Fruit fly (Drosophila melanogaster) whole organism, embryonic: ENCODE data around the gene CG13097.

Source experiments
- B-H1 ChIP-seq: fragments of 200-800 bp; sonication (Bioruptor generic); IDR thresholded peaks from 3 replicates; pipeline ENCODE4 v1.3.6; 2022; ENCODE audit warnings: missing biosample characterization, missing genetic modification characterization
- C15 ChIP-seq: fragments of 200-800 bp; sonication (Bioruptor generic); IDR thresholded peaks from 3 replicates; pipeline ENCODE4 v1.3.6; 2022; ENCODE audit warnings: missing biosample characterization, missing genetic modification characterization
- CG1024 ChIP-seq: fragments of 200-800 bp; sonication (Bioruptor generic); IDR thresholded peaks from 2 replicates; pipeline ENCODE4 v1.3.6; 2022; ENCODE audit warnings: missing biosample characterization, missing genetic modification characterization
- CG10366 ChIP-seq: fragments of 200-800 bp; sonication (Bioruptor generic); IDR thresholded peaks from 2 replicates; pipeline ENCODE4 v1.3.6; 2022; ENCODE audit warnings: missing biosample characterization, missing genetic modification characterization
- CG10462 ChIP-seq: fragments of 200-800 bp; sonication (Bioruptor generic); optimal IDR thresholded peaks from 2 replicates; lab custom pipeline; 2016; ENCODE audit warnings: missing biosample characterization, missing genetic modification characterization
- CG10543 ChIP-seq: fragments of 200-800 bp; sonication (Bioruptor generic); optimal IDR thresholded peaks from 3 replicates; lab custom pipeline; 2017; ENCODE audit warnings: missing biosample characterization, mild to moderate bottlenecking, missing genetic modification characterization, moderate library complexity
- CG10565 ChIP-seq: fragments of 200-800 bp; sonication (Bioruptor generic); optimal IDR thresholded peaks from 3 replicates; lab custom pipeline; 2016; ENCODE audit warnings: missing biosample characterization, mild to moderate bottlenecking, missing genetic modification characterization
- CG11093 ChIP-seq: fragments of 200-800 bp; sonication (Bioruptor generic); IDR thresholded peaks from 3 replicates; pipeline ENCODE4 v1.3.6; 2022; ENCODE audit warnings: missing biosample characterization, missing genetic modification characterization
- CG11456 ChIP-seq: fragments of 200-800 bp; sonication (Bioruptor generic); IDR thresholded peaks from 3 replicates; pipeline ENCODE4 v1.3.6; 2022; ENCODE audit warnings: missing biosample characterization, missing genetic modification characterization
- CG12391 ChIP-seq: fragments of 200-800 bp; sonication (Bioruptor generic); optimal IDR thresholded peaks from 3 replicates; lab custom pipeline; 2018; ENCODE audit warnings: missing biosample characterization, mild to moderate bottlenecking, missing genetic modification characterization, moderate library complexity
- CG13424 ChIP-seq: fragments of 200-800 bp; sonication (Bioruptor generic); optimal IDR thresholded peaks from 2 replicates; lab custom pipeline; 2019; ENCODE audit warnings: missing biosample characterization, mild to moderate bottlenecking, missing genetic modification characterization, moderate library complexity
- CG13775 ChIP-seq: fragments of 200-800 bp; sonication (Bioruptor generic); optimal IDR thresholded peaks from 3 replicates; lab custom pipeline; 2017; ENCODE audit warnings: missing biosample characterization, mild to moderate bottlenecking, missing genetic modification characterization
- CG15479 ChIP-seq: fragments of 200-800 bp; sonication (Bioruptor generic); optimal IDR thresholded peaks from 3 replicates; lab custom pipeline; 2019; ENCODE audit warnings: missing biosample characterization, mild to moderate bottlenecking, missing genetic modification characterization, moderate library complexity
- CG17612 ChIP-seq: fragments of 200-800 bp; sonication (Bioruptor generic); IDR thresholded peaks from 2 replicates; pipeline ENCODE4 v1.3.6; 2022; ENCODE audit warnings: missing biosample characterization, missing genetic modification characterization
- CG18011 ChIP-seq: fragments of 200-800 bp; sonication (Bioruptor generic); optimal IDR thresholded peaks from 2 replicates; lab custom pipeline; 2017; ENCODE audit warnings: missing biosample characterization, missing genetic modification characterization, mild to moderate bottlenecking, moderate library complexity, missing genotype
- CG2120 ChIP-seq: fragments of 200-800 bp; sonication (Bioruptor generic); optimal IDR thresholded peaks from 3 replicates; lab custom pipeline; 2016; ENCODE audit warnings: missing biosample characterization, missing genetic modification characterization
- CG31441 ChIP-seq: fragments of 200-800 bp; sonication (Bioruptor generic); IDR thresholded peaks from 2 replicates; pipeline ENCODE4 v1.3.6; 2022; ENCODE audit warnings: missing biosample characterization, missing genetic modification characterization
- CG34224 ChIP-seq: fragments of 200-800 bp; sonication (Bioruptor generic); IDR thresholded peaks from 3 replicates; pipeline ENCODE4 v1.3.6; 2022; ENCODE audit warnings: missing biosample characterization, missing genetic modification characterization; ENCODE audit not compliant: partially characterized antibody
- CG4282 ChIP-seq: fragments of 200-800 bp; sonication (Bioruptor generic); optimal IDR thresholded peaks from 2 replicates; lab custom pipeline; 2016; ENCODE audit warnings: missing biosample characterization, missing genetic modification characterization
- CG5180 ChIP-seq: fragments of 200-800 bp; sonication (Bioruptor generic); optimal IDR thresholded peaks from 3 replicates; lab custom pipeline; 2017; ENCODE audit warnings: missing biosample characterization, missing genetic modification characterization, mild to moderate bottlenecking, moderate library complexity, missing genetic modification reagents
- CG5953 ChIP-seq: fragments of 200-800 bp; sonication (Bioruptor generic); IDR thresholded peaks from 2 replicates; pipeline ENCODE4 v1.3.6; 2022; ENCODE audit warnings: missing biosample characterization, missing genetic modification characterization
- CG6791 ChIP-seq: fragments of 200-800 bp; sonication (Bioruptor generic); IDR thresholded peaks from 3 replicates; pipeline ENCODE4 v1.3.6; 2022; ENCODE audit warnings: missing biosample characterization, missing genetic modification characterization; ENCODE audit not compliant: partially characterized antibody
- CG9215 ChIP-seq: fragments of 200-800 bp; sonication (Bioruptor generic); IDR thresholded peaks from 2 replicates; pipeline ENCODE4 v1.3.6; 2022; ENCODE audit warnings: missing biosample characterization, missing genetic modification characterization
- CHES-1-like ChIP-seq: fragments of 200-800 bp; sonication (Bioruptor generic); optimal IDR thresholded peaks from 2 replicates; lab custom pipeline; 2016; ENCODE audit warnings: missing biosample characterization, missing genetic modification characterization
- CoRest ChIP-seq: fragments of 200-800 bp; sonication (Bioruptor generic); optimal IDR thresholded peaks from 3 replicates; lab custom pipeline; 2018; ENCODE audit warnings: missing biosample characterization, mild to moderate bottlenecking, missing genetic modification characterization, moderate library complexity
- Dref ChIP-seq: fragments of 200-800 bp; sonication (Bioruptor generic); IDR thresholded peaks from 2 replicates; pipeline ENCODE4 v1.3.6; 2022; ENCODE audit warnings: missing biosample characterization, missing genetic modification characterization
- Fer3 ChIP-seq: fragments of 200-800 bp; sonication (Bioruptor generic); optimal IDR thresholded peaks from 2 replicates; lab custom pipeline; 2018; ENCODE audit warnings: missing biosample characterization, mild to moderate bottlenecking, missing genetic modification characterization, moderate library complexity
- Lhr ChIP-seq: fragments of 200-800 bp; sonication (Bioruptor generic); optimal IDR thresholded peaks from 3 replicates; lab custom pipeline; 2017; ENCODE audit warnings: mild to moderate bottlenecking, missing biosample characterization, missing genetic modification reagents, missing genetic modification characterization
- MESR4 ChIP-seq: fragments of 200-800 bp; sonication (Bioruptor generic); optimal IDR thresholded peaks from 2 replicates; lab custom pipeline; 2018; ENCODE audit warnings: missing biosample characterization, mild to moderate bottlenecking, missing genetic modification characterization, moderate library complexity
- Nf-YB ChIP-seq: fragments of 200-800 bp; sonication (Bioruptor generic); optimal IDR thresholded peaks from 3 replicates; lab custom pipeline; 2019; ENCODE audit warnings: missing biosample characterization, mild to moderate bottlenecking, missing genetic modification characterization, moderate library complexity
- Rfx ChIP-seq: fragments of 200-800 bp; sonication (Bioruptor generic); IDR thresholded peaks from 2 replicates; pipeline ENCODE4 v1.3.6; 2022; ENCODE audit warnings: missing biosample characterization, missing genetic modification characterization
- Rx ChIP-seq: fragments of 200-800 bp; sonication (Bioruptor generic); IDR thresholded peaks from 2 replicates; pipeline ENCODE4 v1.3.6; 2022; ENCODE audit warnings: missing biosample characterization, missing genetic modification characterization
- Sox100B ChIP-seq: fragments of 200-800 bp; sonication (Bioruptor generic); optimal IDR thresholded peaks from 3 replicates; lab custom pipeline; 2018; ENCODE audit warnings: missing biosample characterization, mild to moderate bottlenecking, missing genetic modification characterization
- Sry-δ ChIP-seq: fragments of 200-800 bp; sonication (Bioruptor generic); optimal IDR thresholded peaks from 2 replicates; lab custom pipeline; 2016; ENCODE audit warnings: missing biosample characterization, missing genetic modification characterization
- Tbp ChIP-seq: fragments of >200 bp; optimal IDR thresholded peaks from 2 replicates; lab custom pipeline; 2018; ENCODE audit warnings: missing biosample characterization, missing genetic modification characterization
- ash1 ChIP-seq: fragments of 200-800 bp; sonication (Bioruptor generic); optimal IDR thresholded peaks from 2 replicates; lab custom pipeline; 2018; ENCODE audit warnings: missing biosample characterization, mild to moderate bottlenecking, missing genetic modification characterization
- az2 ChIP-seq: fragments of 200-800 bp; sonication (Bioruptor generic); optimal IDR thresholded peaks from 3 replicates; lab custom pipeline; 2016; ENCODE audit warnings: missing biosample characterization, missing genetic modification characterization
- caup ChIP-seq: fragments of 200-800 bp; sonication (Bioruptor generic); optimal IDR thresholded peaks from 3 replicates; lab custom pipeline; 2017; ENCODE audit warnings: missing biosample characterization, mild to moderate bottlenecking, missing genetic modification characterization, moderate library complexity; ENCODE audit not compliant: severe bottlenecking
- chn ChIP-seq: fragments of 200-800 bp; sonication (Bioruptor generic); optimal IDR thresholded peaks from 2 replicates; lab custom pipeline; 2016; ENCODE audit warnings: missing biosample characterization, missing genetic modification characterization
- corto ChIP-seq: fragments of 200-800 bp; sonication (Bioruptor generic); optimal IDR thresholded peaks from 2 replicates; lab custom pipeline; 2016; ENCODE audit warnings: missing biosample characterization, mild to moderate bottlenecking, missing genetic modification characterization, moderate library complexity
- dati ChIP-seq: fragments of 200-800 bp; sonication (Bioruptor generic); IDR thresholded peaks from 2 replicates; pipeline ENCODE4 v1.3.6; 2022; ENCODE audit warnings: missing biosample characterization, missing genetic modification characterization
- dmrt99B ChIP-seq: fragments of 200-800 bp; sonication (Bioruptor generic); optimal IDR thresholded peaks from 2 replicates; lab custom pipeline; 2018; ENCODE audit warnings: missing biosample characterization, mild to moderate bottlenecking, missing genetic modification characterization, moderate library complexity
- fd64A ChIP-seq: fragments of 200-800 bp; sonication (Bioruptor generic); optimal IDR thresholded peaks from 3 replicates; lab custom pipeline; 2018; ENCODE audit warnings: missing biosample characterization, mild to moderate bottlenecking, missing genetic modification characterization
- gsb ChIP-seq: fragments of 200-800 bp; sonication (Bioruptor generic); IDR thresholded peaks from 2 replicates; pipeline ENCODE4 v1.3.6; 2022; ENCODE audit warnings: missing biosample characterization, missing genetic modification characterization
- ham ChIP-seq: fragments of 200-800 bp; sonication (Bioruptor generic); IDR thresholded peaks from 2 replicates; pipeline ENCODE4 v1.3.6; 2022; ENCODE audit warnings: missing biosample characterization, missing genetic modification characterization
- hbn ChIP-seq: fragments of 200-800 bp; sonication (Bioruptor generic); IDR thresholded peaks from 2 replicates; pipeline ENCODE4 v1.3.6; 2022; ENCODE audit warnings: missing biosample characterization, missing genetic modification characterization; ENCODE audit not compliant: partially characterized antibody
- knrl ChIP-seq: fragments of 200-800 bp; sonication (Bioruptor generic); IDR thresholded peaks from 3 replicates; pipeline ENCODE4 v1.3.6; 2022; ENCODE audit warnings: missing biosample characterization, missing genetic modification characterization; ENCODE audit not compliant: partially characterized antibody
- oc ChIP-seq: fragments of 200-800 bp; sonication (Bioruptor generic); optimal IDR thresholded peaks from 2 replicates; lab custom pipeline; 2018; ENCODE audit warnings: missing biosample characterization, mild to moderate bottlenecking, missing genetic modification characterization, moderate library complexity
- onecut ChIP-seq: fragments of 200-800 bp; sonication (Bioruptor generic); IDR thresholded peaks from 2 replicates; pipeline ENCODE4 v1.3.6; 2022; ENCODE audit warnings: missing biosample characterization, missing genetic modification characterization
- shn ChIP-seq: fragments of 200-800 bp; sonication (Bioruptor generic); optimal IDR thresholded peaks from 3 replicates; lab custom pipeline; 2016; ENCODE audit warnings: missing biosample characterization, missing genetic modification characterization
- vnd ChIP-seq: fragments of 200-800 bp; sonication (Bioruptor generic); IDR thresholded peaks from 3 replicates; pipeline ENCODE4 v1.3.6; 2022; ENCODE audit warnings: missing biosample characterization, missing genetic modification characterization; ENCODE audit not compliant: partially characterized antibody

The CG13097 gene

dm6 chr2L:8511723-8512122 is 2.9 kb downstream of the CG13097 start, which contains the start of gene CG13096 (continued):
- TF ChIP-seq CG15479 (GFP tag; lab: Kevin White, UChicago) (no peak), CG13424 (tag; lab: Kevin White, UChicago) (peak; percentile 24), CG18011 (GFP tag; lab: Kevin White, UChicago) (no peak), ash1 (GFP tag; lab: Kevin White, UChicago) (no peak), CG10462 (peak; percentile 30), dmrt99B (tag; lab: Kevin White, UChicago) (no peak), Fer3 (no peak), CG31441 (GFP tag; lab: Robert Waterston, UW) (no peak; the same call in 1 of the 2 replicates), caup (GFP tag; lab: Kevin White, UChicago) (no peak), CG5180 (GFP tag; lab: Kevin White, UChicago) (no peak), MESR4 (GFP tag; lab: Kevin White, UChicago) (peak; percentile 66), Sox100B (GFP tag; lab: Kevin White, UChicago) (no peak), oc (tag; lab: Kevin White, UChicago) (no peak), CG4282 (GFP tag; lab: Kevin White, UChicago) (no peak), CG34224 (peak; percentile 99), knrl (peak; percentile 98), CG17612 (GFP tag; lab: Robert Waterston, UW) (no peak), CoRest (tag; lab: Kevin White, UChicago) (peak; percentile 64), fd64A (GFP tag; lab: Kevin White, UChicago) (no peak), shn (GFP tag; lab: Kevin White, UChicago) (no peak), Rx (no peak), vnd (GFP tag; lab: Robert Waterston, UW) (peak; percentile 97), CG10565 (GFP tag; lab: Kevin White, UChicago) (no peak)
- TF ChIP-seq, all 482 proteins: peak for 146

- no peak for TF ChIP-seq hbn (GFP tag; lab: Robert Waterston, UW)
- TF ChIP-seq CG9215, result no peak
- TF ChIP-seq CG12391 (tag; lab: Kevin White, UChicago), result no peak
- no peak for TF ChIP-seq gsb (GFP tag; lab: Robert Waterston, UW)
- TF ChIP-seq oc (tag; lab: Kevin White, UChicago), result no peak
- no peak for TF ChIP-seq Nf-YB (GFP tag; lab: Kevin White, UChicago)
- no peak for TF ChIP-seq CG10366 (GFP tag; lab: Robert Waterston, UW)
- TF ChIP-seq CG13775, result no peak
- no peak for TF ChIP-seq corto (GFP tag; lab: Kevin White, UChicago)
- TF ChIP-seq CG10543 (GFP tag; lab: Kevin White, UChicago), result no peak
- no peak for TF ChIP-seq dati (GFP tag; lab: Robert Waterston, UW)
- TF ChIP-seq Rfx (GFP tag; lab: Robert Waterston, UW), result peak; percentile 15; the same call in 1 of the 2 replicates
- TF ChIP-seq ham (GFP tag; lab: Robert Waterston, UW), result no peak
- TF ChIP-seq CG6791 (GFP tag; lab: Robert Waterston, UW), result no peak
- 0 out of 2 replicates have a peak, but pooled peaks have one; percentile 22 for TF ChIP-seq Dref
- TF ChIP-seq CG11456 (GFP tag; lab: Robert Waterston, UW), result 0 out of 3 replicates have a peak, but pooled peaks have one; percentile 10
- TF ChIP-seq onecut (GFP tag; lab: Robert Waterston, UW), result no peak
- no peak for TF ChIP-seq CG1024 (GFP tag; lab: Robert Waterston, UW)
- no peak for TF ChIP-seq Lhr (GFP tag; lab: Kevin White, UChicago)
- no peak for TF ChIP-seq Tbp
- TF ChIP-seq az2 (GFP tag; lab: Kevin White, UChicago), result no peak
- TF ChIP-seq CG5953 (GFP tag; lab: Robert Waterston, UW), result 0 out of 2 replicates have a peak, but pooled peaks have one; percentile 19
- no peak for TF ChIP-seq C15 (GFP tag; lab: Robert Waterston, UW)
- no peak for TF ChIP-seq B-H1 (GFP tag; lab: Robert Waterston, UW)
- TF ChIP-seq CG2120 (GFP tag; lab: Kevin White, UChicago), result no peak
- no peak for TF ChIP-seq Sry-δ (GFP tag; lab: Kevin White, UChicago)
- no peak for TF ChIP-seq chn (GFP tag; lab: Kevin White, UChicago)
- TF ChIP-seq CG11093 (GFP tag; lab: Robert Waterston, UW), result no peak
- TF ChIP-seq CHES-1-like, result no peak
These were observed 7.9 kb downstream of the CG13097 start, which contains the start of gene Dh31 for dm6 chr2L:8506729-8507128. Gene Dh31, minus strand, starts transcription at chr2L:8506845.
